Worm (Caenorhabditis elegans) whole organism, L2 larva: ENCODE results near the gene phf-30.

Source experiments
- R02D3.7 ChIP-seq: fragments of 150-350 bp; optimal IDR thresholded peaks from 2 replicates; lab custom pipeline; 2014; ENCODE audit warnings: missing biosample characterization, missing genetic modification characterization
- elt-1 ChIP-seq: fragments of 150-350 bp; optimal IDR thresholded peaks from 2 replicates; lab custom pipeline; 2014; ENCODE audit warnings: missing biosample characterization, missing genetic modification characterization
- nhr-129 ChIP-seq: fragments of 150-350 bp; optimal IDR thresholded peaks from 2 replicates; lab custom pipeline; 2014; ENCODE audit warnings: missing biosample characterization, missing genetic modification characterization
- nhr-23 ChIP-seq: fragments of 150-350 bp; optimal IDR thresholded peaks from 2 replicates; lab custom pipeline; 2014; ENCODE audit warnings: missing biosample characterization, missing genetic modification reagents, missing genetic modification characterization
- sem-4 ChIP-seq: fragments of 150-350 bp; optimal IDR thresholded peaks from 2 replicates; lab custom pipeline; 2014; ENCODE audit warnings: missing biosample characterization, missing genetic modification reagents, missing genetic modification characterization
- snpc-4 ChIP-seq: fragments of 150-350 bp; optimal IDR thresholded peaks from 2 replicates; lab custom pipeline; 2014; ENCODE audit warnings: missing biosample characterization, missing genetic modification characterization

phf-30 gene

ce11 chrV:8518822-8519392, 50.1 kb downstream of the phf-30 start, which contains the start of gene F45F2.10:
TSS of gene F45F2.10 (minus strand) at chrV:8518872.
- TF ChIP-seq elt-1 (tag; lab: Kevin White, UChicago) (no peak), sem-4 (no peak), nhr-23 (no peak), nhr-129 (tag; lab: Kevin White, UChicago) (peak; percentile 1), R02D3.7 (tag; lab: Kevin White, UChicago) (peak; percentile 6), snpc-4 (tag; lab: Kevin White, UChicago) (peak; percentile 30)
- TF ChIP-seq, all 48 proteins: peak for 3
